Worm (Caenorhabditis elegans) whole organism, L3 larva: ENCODE measurements around the gene chpf-1.

ENCODE experiments used
- R02D3.7 ChIP-seq: fragments of 150-350 bp; optimal IDR thresholded peaks from 2 replicates; lab custom pipeline; 2014; ENCODE audit warnings: missing biosample characterization, missing genetic modification characterization
- ZK546.5 ChIP-seq: sonication (generic microtip); optimal IDR thresholded peaks from 2 replicates; lab custom pipeline; 2017; ENCODE audit warnings: missing biosample characterization, missing genetic modification characterization
- ama-1 ChIP-seq: fragments of 150-350 bp; optimal IDR thresholded peaks from 2 replicates; lab custom pipeline; 2018
- ceh-16 ChIP-seq: sonication (generic microtip); optimal IDR thresholded peaks from 2 replicates; lab custom pipeline; 2017; ENCODE audit warnings: missing biosample characterization, missing genetic modification characterization
- ceh-82 ChIP-seq: fragments of 150-350 bp; optimal IDR thresholded peaks from 2 replicates; lab custom pipeline; 2014; ENCODE audit warnings: missing biosample characterization, missing genetic modification characterization
- daf-12 ChIP-seq: fragments of 150-350 bp; optimal IDR thresholded peaks from 2 replicates; lab custom pipeline; 2014; ENCODE audit warnings: missing biosample characterization, missing genetic modification reagents, missing genetic modification characterization
- egl-27 ChIP-seq: sonication (generic microtip); optimal IDR thresholded peaks from 4 replicates; lab custom pipeline; 2017; ENCODE audit warnings: missing biosample characterization, missing genetic modification reagents, missing genetic modification characterization
- egl-5 ChIP-seq: fragments of 150-350 bp; optimal IDR thresholded peaks from 2 replicates; lab custom pipeline; 2017; ENCODE audit warnings: missing biosample characterization, missing genetic modification reagents, missing genetic modification characterization, inconsistent platforms
- elt-2 ChIP-seq: sonication (generic microtip); optimal IDR thresholded peaks from 2 replicates; lab custom pipeline; 2016; ENCODE audit warnings: missing genetic modification reagents, mild to moderate bottlenecking, missing genetic modification characterization, missing compliant biosample characterization
- eor-1 ChIP-seq, 2 experiments: fragments of 150-350 bp; optimal IDR thresholded peaks; 2 replicates each; lab custom pipeline; 2014 to 2018; ENCODE audit warnings: missing biosample characterization in 2 of 2, missing genetic modification characterization in 2 of 2
- fkh-10 ChIP-seq: sonication (generic microtip); optimal IDR thresholded peaks from 2 replicates; lab custom pipeline; 2017; ENCODE audit warnings: missing biosample characterization, missing genetic modification reagents, missing genetic modification characterization
- fkh-2 ChIP-seq: fragments of 150-350 bp; optimal IDR thresholded peaks from 2 replicates; lab custom pipeline; 2014; ENCODE audit warnings: missing biosample characterization, missing genetic modification reagents, missing genetic modification characterization
- hmg-11 ChIP-seq: sonication (generic microtip); optimal IDR thresholded peaks from 2 replicates; lab custom pipeline; 2016; ENCODE audit warnings: missing genetic modification characterization, missing compliant biosample characterization
- jun-1 ChIP-seq: fragments of 150-350 bp; optimal IDR thresholded peaks from 2 replicates; lab custom pipeline; 2014; ENCODE audit warnings: missing biosample characterization, missing genetic modification reagents, missing genetic modification characterization
- lin-15B ChIP-seq: fragments of 150-350 bp; optimal IDR thresholded peaks from 2 replicates; lab custom pipeline; 2014; ENCODE audit warnings: missing biosample characterization, missing genetic modification characterization
- lin-39 ChIP-seq: fragments of 150-350 bp; optimal IDR thresholded peaks from 2 replicates; lab custom pipeline; 2018; ENCODE audit warnings: missing biosample characterization, missing genetic modification reagents, missing genetic modification characterization
- lsy-12 ChIP-seq: sonication (generic microtip); optimal IDR thresholded peaks from 2 replicates; lab custom pipeline; 2016; ENCODE audit warnings: mild to moderate bottlenecking, missing genetic modification characterization, missing compliant biosample characterization
- mdl-1 ChIP-seq: fragments of 150-350 bp; optimal IDR thresholded peaks from 2 replicates; lab custom pipeline; 2014; ENCODE audit warnings: missing biosample characterization, missing genetic modification characterization
- nfya-1 ChIP-seq: sonication (generic microtip); optimal IDR thresholded peaks from 2 replicates; lab custom pipeline; 2017; ENCODE audit warnings: missing genetic modification characterization, mild to moderate bottlenecking, missing compliant biosample characterization, antibody characterized with exemption, moderate library complexity; ENCODE audit not compliant: insufficient read depth
- nhr-11 ChIP-seq: fragments of 150-350 bp; optimal IDR thresholded peaks from 2 replicates; lab custom pipeline; 2014; ENCODE audit warnings: missing biosample characterization, missing genetic modification characterization
- nhr-23 ChIP-seq: fragments of 150-350 bp; optimal IDR thresholded peaks from 2 replicates; lab custom pipeline; 2014; ENCODE audit warnings: missing biosample characterization, missing genetic modification reagents, missing genetic modification characterization
- nhr-237 ChIP-seq: fragments of 150-350 bp; optimal IDR thresholded peaks from 2 replicates; lab custom pipeline; 2014; ENCODE audit warnings: missing biosample characterization, missing genetic modification characterization
- nhr-25 ChIP-seq: sonication (generic microtip); optimal IDR thresholded peaks from 2 replicates; lab custom pipeline; 2017; ENCODE audit warnings: missing biosample characterization, missing genetic modification characterization
- nhr-28 ChIP-seq: fragments of 150-350 bp; optimal IDR thresholded peaks from 2 replicates; lab custom pipeline; 2014; ENCODE audit warnings: missing biosample characterization, missing genetic modification characterization
- nhr-43 ChIP-seq: sonication (generic microtip); optimal IDR thresholded peaks from 2 replicates; lab custom pipeline; 2016; ENCODE audit warnings: mild to moderate bottlenecking, missing genetic modification characterization, missing compliant biosample characterization; ENCODE audit not compliant: poor library complexity, severe bottlenecking
- nhr-67 ChIP-seq: fragments of 150-350 bp; optimal IDR thresholded peaks from 2 replicates; lab custom pipeline; 2014; ENCODE audit warnings: missing biosample characterization, missing genetic modification characterization
- nhr-77 ChIP-seq: fragments of 150-350 bp; optimal IDR thresholded peaks from 2 replicates; lab custom pipeline; 2014; ENCODE audit warnings: missing biosample characterization, missing genetic modification characterization
- pha-4 ChIP-seq: fragments of 150-350 bp; optimal IDR thresholded peaks from 2 replicates; lab custom pipeline; 2014; ENCODE audit warnings: missing biosample characterization, missing genetic modification reagents, missing genetic modification characterization
- skn-1 ChIP-seq: fragments of 150-350 bp; optimal IDR thresholded peaks from 2 replicates; lab custom pipeline; 2014; ENCODE audit warnings: missing biosample characterization, missing genetic modification characterization
- snpc-4 ChIP-seq: fragments of 150-350 bp; optimal IDR thresholded peaks from 2 replicates; lab custom pipeline; 2014; ENCODE audit warnings: missing biosample characterization, missing genetic modification characterization
- unc-62 ChIP-seq: fragments of 150-350 bp; sonication (generic microtip); optimal IDR thresholded peaks from 4 replicates; lab custom pipeline; 2014; ENCODE audit warnings: missing biosample characterization, missing genetic modification reagents, missing genetic modification characterization
- ztf-11 ChIP-seq: fragments of 150-350 bp; optimal IDR thresholded peaks from 2 replicates; lab custom pipeline; 2014; ENCODE audit warnings: missing biosample characterization, missing genetic modification characterization
- ztf-4 ChIP-seq: fragments of 150-350 bp; optimal IDR thresholded peaks from 2 replicates; lab custom pipeline; 2014; ENCODE audit warnings: missing biosample characterization, missing genetic modification characterization

chpf-1 gene

DNA sequence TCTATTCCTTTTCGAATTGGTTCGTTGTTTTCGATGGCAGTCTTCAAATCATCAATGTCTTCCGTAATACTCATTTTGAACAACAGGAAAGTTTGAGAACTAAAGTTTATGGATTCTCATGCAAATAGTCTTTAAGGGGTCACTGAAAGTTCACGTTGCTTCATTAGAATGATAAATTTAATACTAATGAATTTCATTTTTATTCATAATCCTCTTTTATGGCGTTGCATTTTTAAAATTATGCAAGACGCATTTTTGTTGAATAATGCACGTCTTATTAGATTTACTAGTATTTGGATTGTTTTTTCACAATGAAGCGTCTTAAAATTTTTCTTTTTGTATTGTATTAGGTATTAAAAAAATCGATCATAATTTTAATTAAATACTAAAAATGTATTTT lies 39.8 kb upstream of the chpf-1 start, which contains the start of gene C12D8.9:
C12D8.9 (minus strand) TSS at position 101 of the 400 bp plus-strand sequence.
- no peak for TF ChIP-seq pha-4 (tag; lab: Kevin White, UChicago)
- TF ChIP-seq, all 47 proteins: peak for 0

DNA sequence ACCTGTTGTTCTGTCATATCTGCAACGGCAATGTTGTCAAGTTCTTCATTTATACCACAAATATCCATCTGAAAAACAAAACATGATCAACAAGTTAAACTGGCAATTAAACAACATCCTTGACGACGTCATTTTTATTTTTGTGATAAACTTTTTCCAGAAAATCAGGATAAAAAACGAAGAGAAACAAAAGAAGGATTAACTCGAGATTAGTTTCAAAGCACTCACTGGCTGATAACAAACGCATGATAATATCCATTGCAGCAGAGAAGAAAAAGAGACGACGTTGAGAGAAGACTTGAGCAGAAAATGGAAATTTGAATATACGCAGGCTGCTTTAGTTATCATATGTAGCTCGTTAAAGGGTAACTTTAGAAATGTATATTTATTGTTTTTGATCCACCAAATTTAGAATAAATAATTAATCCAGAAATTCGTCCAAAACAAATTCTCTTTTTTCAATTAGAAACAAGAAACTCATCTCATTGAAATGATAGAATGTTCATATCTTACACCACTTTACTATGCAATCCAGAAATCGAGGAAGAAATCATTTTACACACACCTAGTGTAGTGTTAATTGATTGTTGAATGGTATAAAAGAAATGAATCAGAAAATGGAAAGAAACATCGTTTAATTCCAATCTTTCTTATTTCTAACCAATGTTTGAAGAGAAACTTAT lies 38.0 kb upstream of the chpf-1 start, which contains the start of the genes C12D8.21 and col-148:
C12D8.21 (minus strand) TSS at position 68 of the 683 bp plus-strand sequence.
col-148 (plus strand) TSS at position 633 of the 683 bp plus-strand sequence.
- TF ChIP-seq daf-12 (tag; lab: Kevin White, UChicago) (no peak), mdl-1 (tag; lab: Kevin White, UChicago) (no peak), ZK546.5 (tag; lab: Kevin White, UChicago) (no peak), nhr-11 (tag; lab: Kevin White, UChicago) (no peak), pha-4 (tag; lab: Kevin White, UChicago) (no peak), skn-1 (no peak), lin-15B (no peak), nhr-23 (no peak), snpc-4 (tag; lab: Kevin White, UChicago) (no peak)

DNA sequence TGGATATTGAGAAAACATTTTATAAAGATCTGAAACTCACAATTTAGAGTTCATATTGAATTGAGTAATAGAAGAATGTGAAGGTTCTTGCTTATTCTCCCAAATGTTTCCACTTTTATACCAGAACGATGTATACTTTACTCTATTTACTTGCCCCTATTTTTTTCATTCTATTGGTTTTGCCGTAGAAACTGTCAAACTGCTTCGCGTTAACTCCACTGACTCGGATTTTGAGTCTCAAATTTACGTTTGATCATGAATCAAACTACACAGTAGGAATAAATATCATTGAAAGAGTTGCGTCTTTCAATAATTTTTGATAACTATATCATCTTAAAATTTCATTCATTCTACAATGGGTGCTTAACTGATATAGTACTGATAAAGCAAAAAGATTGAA lies 36.6 kb upstream of the chpf-1 start, which contains the start of gene fipr-8:
fipr-8 (minus strand) TSS at position 101 of the 400 bp plus-strand sequence.
- TF ChIP-seq ztf-4 (tag; lab: Kevin White, UChicago): no peak
- no peak for TF ChIP-seq ceh-16
- TF ChIP-seq mdl-1 (tag; lab: Kevin White, UChicago): no peak
- TF ChIP-seq ztf-11 (tag; lab: Kevin White, UChicago): no peak
- TF ChIP-seq pha-4 (tag; lab: Kevin White, UChicago): no peak
- TF ChIP-seq nhr-11 (tag; lab: Kevin White, UChicago): no peak
- TF ChIP-seq nhr-237 (tag; lab: Kevin White, UChicago): no peak
- TF ChIP-seq nhr-67 (tag; lab: Kevin White, UChicago): no peak
- TF ChIP-seq, all 47 proteins: peak for 0

DNA sequence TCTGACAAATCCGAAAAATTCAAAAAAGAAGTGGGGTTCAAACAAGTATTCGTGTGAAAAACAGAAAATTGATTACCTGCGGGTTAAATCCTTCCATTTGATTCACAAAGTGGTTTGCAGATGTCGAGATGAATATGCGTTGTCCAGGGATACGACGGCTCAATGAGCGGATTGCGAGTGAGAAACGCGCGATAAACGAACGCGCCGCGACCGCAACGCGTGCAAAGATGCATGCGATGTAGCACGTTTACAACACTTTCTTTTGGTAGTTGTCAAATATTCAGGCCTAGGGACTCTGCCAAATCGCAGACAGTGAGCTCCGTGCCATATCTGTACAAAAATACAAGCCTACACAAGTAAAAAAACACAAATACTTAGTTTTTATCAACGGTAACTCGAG lies 35.4 kb upstream of the chpf-1 start, which contains the start of gene fubl-1:
fubl-1 (minus strand) TSS at position 202 of the 400 bp plus-strand sequence.
- TF ChIP-seq nfya-1: peak; percentile 50
- peak; percentile 39 for TF ChIP-seq ama-1 (lab: Kevin White, UChicago)
- peak; percentile 61 for TF ChIP-seq lin-39 (tag; lab: Kevin White, UChicago)
- TF ChIP-seq hmg-11: peak; percentile 9
- TF ChIP-seq elt-2 (tag; lab: Kevin White, UChicago): peak; percentile 2
- no peak for TF ChIP-seq eor-1 (tag; optimal IDR thresholded peaks at IDR 0.05; lab: Kevin White, UChicago)
- TF ChIP-seq lin-15B: peak; percentile 73
- peak; percentile 6 for TF ChIP-seq pha-4 (tag; lab: Kevin White, UChicago)
- no peak for TF ChIP-seq skn-1

DNA sequence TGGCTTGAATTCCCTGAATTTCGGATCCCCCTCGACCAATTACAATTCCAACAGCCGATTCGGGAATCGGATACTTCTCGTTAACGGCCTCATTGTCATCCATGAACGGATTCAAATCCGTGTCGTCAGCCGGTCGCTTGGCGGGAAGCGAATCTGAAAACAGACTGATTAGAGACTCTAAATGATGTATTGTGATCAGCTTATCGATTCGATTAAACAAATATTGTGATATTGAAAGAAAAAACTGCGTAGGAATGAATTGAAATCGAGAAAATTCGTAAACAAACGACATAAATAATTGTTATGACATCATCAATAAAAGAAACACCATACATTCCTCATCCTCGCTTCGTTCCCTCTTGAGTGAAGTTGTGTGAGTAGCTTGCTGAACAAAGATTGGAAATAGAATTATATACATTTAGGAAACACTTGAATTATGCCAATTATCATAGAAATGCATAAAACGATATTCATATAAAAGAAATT lies 34.7 kb upstream of the chpf-1 start:
- TF ChIP-seq skn-1: no peak
- peak; percentile 6 for TF ChIP-seq ama-1 (lab: Kevin White, UChicago)
- no peak for TF ChIP-seq nhr-77 (tag; lab: Kevin White, UChicago)

DNA sequence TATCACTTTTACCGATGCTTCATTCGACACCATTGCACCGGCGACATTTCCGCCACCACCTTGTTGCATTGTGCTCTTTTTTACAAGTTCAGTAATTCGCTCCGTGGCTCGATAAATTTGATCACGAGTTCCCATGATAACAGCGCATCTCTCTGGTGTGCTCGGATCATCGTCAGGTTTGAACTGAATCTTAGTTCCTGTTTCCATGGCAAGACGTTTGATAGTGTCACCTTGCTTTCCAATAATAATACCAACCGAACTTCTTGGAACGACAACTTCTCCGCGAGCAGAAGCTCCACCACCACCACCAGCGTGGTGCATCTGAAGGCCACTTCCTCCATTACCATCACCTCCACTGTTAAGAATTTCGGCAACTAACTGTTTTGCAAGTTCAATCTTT lies 33.9 kb upstream of the chpf-1 start:
- TF ChIP-seq nhr-11 (tag; lab: Kevin White, UChicago) (no peak), nhr-25 (tag; lab: Kevin White, UChicago) (no peak), lsy-12 (tag; lab: Kevin White, UChicago) (no peak)

DNA sequence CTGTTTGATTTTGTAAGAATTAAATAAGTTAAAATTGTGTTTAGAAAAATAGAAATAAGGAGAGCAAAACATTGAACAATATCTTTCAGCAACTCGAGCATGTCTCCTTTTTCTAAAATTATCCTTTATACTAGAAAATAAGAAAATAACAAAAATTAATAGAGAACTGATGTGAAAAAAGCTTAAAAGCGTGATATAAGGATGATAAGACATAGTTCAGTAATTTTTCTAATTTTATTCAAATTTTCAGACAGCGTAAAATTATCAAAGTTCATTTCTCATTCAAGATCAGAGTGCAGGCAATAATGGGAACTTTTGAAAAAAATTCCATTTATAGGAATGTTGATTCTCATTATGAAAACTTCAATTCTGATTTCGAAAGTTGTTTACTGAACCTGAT lies 30.0 kb upstream of the chpf-1 start, which contains the start of gene str-182:
str-182 (minus strand) TSS at position 101 of the 400 bp plus-strand sequence.
- TF ChIP-seq mdl-1 (tag; lab: Kevin White, UChicago) (no peak), egl-27 (tag; lab: Kevin White, UChicago) (no peak), jun-1 (tag; lab: Kevin White, UChicago) (no peak), fkh-2 (no peak), egl-5 (tag; lab: Kevin White, UChicago) (no peak), nhr-237 (tag; lab: Kevin White, UChicago) (no peak), nhr-25 (tag; lab: Kevin White, UChicago) (no peak), pha-4 (tag; lab: Kevin White, UChicago) (no peak), ceh-82 (tag; lab: Kevin White, UChicago) (no peak), nhr-43 (tag; lab: Kevin White, UChicago) (no peak), nhr-77 (tag; lab: Kevin White, UChicago) (no peak), R02D3.7 (tag; lab: Kevin White, UChicago) (no peak), nhr-28 (tag; lab: Kevin White, UChicago) (no peak), fkh-10 (GFP tag; lab: Kevin White, UChicago) (no peak), unc-62 (no peak), elt-2 (tag; lab: Kevin White, UChicago) (no peak), hmg-11 (no peak), ztf-11 (tag; lab: Kevin White, UChicago) (no peak), ceh-16 (no peak)
